Fruit fly (Drosophila melanogaster): ENCODE data around the gene CG17475.

The CG17475 gene

dm6 chr3R:17081359-17081935, 48.8 kb downstream of the CG17475 start:
- TF ChIP-seq CG14710 (tag; optimal IDR thresholded peaks at IDR 0.05) (peak; percentile 14), CG9932 (GFP tag; IDR thresholded peaks at IDR 0.05) (no peak), az2 (GFP tag; optimal IDR thresholded peaks at IDR 0.05) (peak; percentile 6), salm (tag; optimal IDR thresholded peaks at IDR 0.05) (peak; percentile 1), Ets65A (GFP tag) (peak; percentile 43), fu2 (GFP tag; optimal IDR thresholded peaks at IDR 0.05) (no peak), Xrp1 (GFP tag; IDR thresholded peaks at IDR 0.05) (peak; percentile 28; the same call in 1 of the 2 replicates), Oli (tag; optimal IDR thresholded peaks at IDR 0.05) (peak; percentile 24), ab (GFP tag; optimal IDR thresholded peaks at IDR 0.05) (no peak), CG8388 (GFP tag; optimal IDR thresholded peaks at IDR 0.05) (peak; percentile 34), CG2712 (tag; optimal IDR thresholded peaks at IDR 0.05) (peak; percentile 57), CG17361 (GFP tag; IDR thresholded peaks at IDR 0.05) (peak; percentile 30; the same call in 1 of the 3 replicates), nerfin-1 (tag; optimal IDR thresholded peaks at IDR 0.05) (peak; percentile 4), Blimp-1 (GFP tag; optimal IDR thresholded peaks at IDR 0.05) (peak; percentile 61), ase (GFP tag; IDR thresholded peaks at IDR 0.05) (no peak), dati (GFP tag; IDR thresholded peaks at IDR 0.05) (no peak), CG7839 (tag; optimal IDR thresholded peaks at IDR 0.05) (peak; percentile 28), sc (optimal IDR thresholded peaks at IDR 0.05) (no peak), sc (GFP tag; optimal IDR thresholded peaks at IDR 0.05) (peak; percentile 6), vvl (GFP tag; IDR thresholded peaks at IDR 0.05) (0 out of 2 replicates have a peak, but pooled peaks have one; percentile 9), CG10267 (tag; optimal IDR thresholded peaks at IDR 0.05) (peak; percentile 25), CG12391 (tag; optimal IDR thresholded peaks at IDR 0.05) (peak; percentile 27), D (optimal IDR thresholded peaks at IDR 0.05) (no peak), D (GFP tag; optimal IDR thresholded peaks at IDR 0.05) (peak; percentile 12), tgo (GFP tag; IDR thresholded peaks at IDR 0.05) (no peak), Sox100B (GFP tag; optimal IDR thresholded peaks at IDR 0.05) (no peak), Drgx (GFP tag; IDR thresholded peaks at IDR 0.05) (peak; percentile 84), fd96Cb (tag; optimal IDR thresholded peaks at IDR 0.05) (peak; percentile 12), lola (GFP tag; optimal IDR thresholded peaks at IDR 0.05) (peak in 1 of 3 experiments; percentile 35), CG13775 (GFP tag; optimal IDR thresholded peaks at IDR 0.05) (no peak), Mrtf (GFP tag; IDR thresholded peaks at IDR 0.05) (no peak), CG10979 (tag; optimal IDR thresholded peaks at IDR 0.05) (peak; percentile 38), CG15601 (tag; optimal IDR thresholded peaks at IDR 0.05) (peak; percentile 25), dmrt11E (tag; optimal IDR thresholded peaks at IDR 0.05) (peak; percentile 32), bsh (GFP tag; optimal IDR thresholded peaks at IDR 0.05) (peak; percentile 51 to 60), Ssrp (tag; optimal IDR thresholded peaks at IDR 0.05) (peak; percentile 42), CG30403 (GFP tag; optimal IDR thresholded peaks at IDR 0.05) (peak; percentile 3), D19A (tag; optimal IDR thresholded peaks at IDR 0.05) (peak; percentile 94), CoRest (tag; optimal IDR thresholded peaks at IDR 0.05) (peak; percentile 30), ranshi (GFP tag; IDR thresholded peaks at IDR 0.05) (no peak), CG17829 (tag; optimal IDR thresholded peaks at IDR 0.05) (peak; percentile 40), CG18262 (tag; optimal IDR thresholded peaks at IDR 0.05) (peak; percentile 52), CG13424 (tag; optimal IDR thresholded peaks at IDR 0.05) (peak; percentile 42), PHDP (tag; optimal IDR thresholded peaks at IDR 0.05) (peak; percentile 12), tx (GFP tag; optimal IDR thresholded peaks at IDR 0.05) (no peak), wor (GFP tag; IDR thresholded peaks at IDR 0.05) (no peak), CG17359 (tag; optimal IDR thresholded peaks at IDR 0.05) (peak; percentile 10), phol (tag; optimal IDR thresholded peaks at IDR 0.05) (peak; percentile 34), CG11504 (tag; optimal IDR thresholded peaks at IDR 0.05) (peak; percentile 54), tna (GFP tag; IDR thresholded peaks at IDR 0.05; ENCODE audit: partially characterized antibody) (no peak)
